Worm (Caenorhabditis elegans) whole organism, mixed stage, embryonic: ENCODE results near the gene C47A10.16.

ENCODE experiments used
- M03D4.4 ChIP-seq: sonication (generic microtip); optimal IDR thresholded peaks from 2 replicates; lab custom pipeline; 2017; ENCODE audit warnings: mild to moderate bottlenecking, missing genetic modification characterization, missing compliant biosample characterization
- bed-3 ChIP-seq: fragments of 200-800 bp; sonication (Bioruptor generic); optimal IDR thresholded peaks from 3 replicates; lab custom pipeline; 2018; ENCODE audit warnings: mild to moderate bottlenecking, missing genetic modification characterization, moderate library complexity, missing compliant biosample characterization
- blmp-1 ChIP-seq: fragments of 150-350 bp; optimal IDR thresholded peaks from 2 replicates; lab custom pipeline; 2014; ENCODE audit warnings: missing biosample characterization, missing genetic modification characterization
- ceh-39 ChIP-seq: fragments of 150-350 bp; optimal IDR thresholded peaks from 2 replicates; lab custom pipeline; 2014; ENCODE audit warnings: missing biosample characterization, missing genetic modification characterization
- ceh-43 ChIP-seq: fragments of 200-800 bp; sonication (Bioruptor generic); optimal IDR thresholded peaks from 2 replicates; lab custom pipeline; 2018; ENCODE audit warnings: mild to moderate bottlenecking, missing genetic modification characterization, moderate library complexity, missing compliant biosample characterization
- ceh-83 ChIP-seq: fragments of 200-800 bp; sonication (Bioruptor generic); optimal IDR thresholded peaks from 2 replicates; lab custom pipeline; 2018; ENCODE audit warnings: mild to moderate bottlenecking, missing genetic modification characterization, missing compliant biosample characterization
- ces-1 ChIP-seq: fragments of 150-350 bp; optimal IDR thresholded peaks from 2 replicates; lab custom pipeline; 2014; ENCODE audit warnings: missing biosample characterization, missing genetic modification reagents, missing genetic modification characterization
- cnd-1 ChIP-seq: fragments of 200-800 bp; sonication (Bioruptor generic); optimal IDR thresholded peaks from 2 replicates; lab custom pipeline; 2018; ENCODE audit warnings: mild to moderate bottlenecking, missing genetic modification characterization, missing compliant biosample characterization
- drap-1 ChIP-seq: fragments of 200-800 bp; sonication (Bioruptor generic); optimal IDR thresholded peaks from 3 replicates; lab custom pipeline; 2018; ENCODE audit warnings: mild to moderate bottlenecking, missing genetic modification characterization, missing compliant biosample characterization
- elt-1 ChIP-seq: sonication (generic microtip); optimal IDR thresholded peaks from 2 replicates; lab custom pipeline; 2017; ENCODE audit warnings: missing genetic modification characterization, mild to moderate bottlenecking, missing compliant biosample characterization, antibody characterized with exemption, moderate library complexity, borderline replicate concordance; ENCODE audit not compliant: insufficient read depth
- elt-3 ChIP-seq: fragments of 150-350 bp; optimal IDR thresholded peaks from 2 replicates; lab custom pipeline; 2014; ENCODE audit warnings: missing biosample characterization, missing genetic modification characterization
- flh-1 ChIP-seq: fragments of 200-800 bp; sonication (Bioruptor generic); optimal IDR thresholded peaks from 2 replicates; lab custom pipeline; 2018; ENCODE audit warnings: mild to moderate bottlenecking, missing genetic modification characterization, moderate library complexity, missing compliant biosample characterization
- ham-2 ChIP-seq: fragments of 200-800 bp; sonication (Bioruptor generic); optimal IDR thresholded peaks from 2 replicates; lab custom pipeline; 2018; ENCODE audit warnings: mild to moderate bottlenecking, missing genetic modification characterization, missing compliant biosample characterization
- lin-13 ChIP-seq: fragments of 150-350 bp; optimal IDR thresholded peaks from 2 replicates; lab custom pipeline; 2014; ENCODE audit warnings: missing biosample characterization, missing genetic modification characterization
- lsy-2 ChIP-seq: fragments of 150-350 bp; optimal IDR thresholded peaks from 2 replicates; lab custom pipeline; 2014; ENCODE audit warnings: missing biosample characterization, missing genetic modification characterization
- mab-5 ChIP-seq: fragments of 150-350 bp; optimal IDR thresholded peaks from 2 replicates; lab custom pipeline; 2014; ENCODE audit warnings: missing biosample characterization, missing genetic modification characterization
- mep-1 ChIP-seq: fragments of 150-350 bp; optimal IDR thresholded peaks from 2 replicates; lab custom pipeline; 2017; ENCODE audit warnings: missing biosample characterization, missing genetic modification reagents, missing genetic modification characterization, inconsistent platforms
- mls-2 ChIP-seq: sonication (generic microtip); optimal IDR thresholded peaks from 2 replicates; lab custom pipeline; 2016; ENCODE audit warnings: mild to moderate bottlenecking, missing genetic modification characterization, moderate library complexity, missing compliant biosample characterization
- nhr-12 ChIP-seq: fragments of 150-350 bp; optimal IDR thresholded peaks from 2 replicates; lab custom pipeline; 2014; ENCODE audit warnings: missing biosample characterization, missing genetic modification characterization
- nhr-2 ChIP-seq: fragments of 150-350 bp; optimal IDR thresholded peaks from 2 replicates; lab custom pipeline; 2014; ENCODE audit warnings: missing biosample characterization, missing genetic modification characterization
- nhr-237 ChIP-seq: fragments of 150-350 bp; optimal IDR thresholded peaks from 2 replicates; lab custom pipeline; 2014; ENCODE audit warnings: missing biosample characterization, missing genetic modification characterization
- nhr-28 ChIP-seq: fragments of 150-350 bp; optimal IDR thresholded peaks from 2 replicates; lab custom pipeline; 2014; ENCODE audit warnings: missing biosample characterization, missing genetic modification characterization
- nhr-76 ChIP-seq: sonication (generic microtip); optimal IDR thresholded peaks from 2 replicates; lab custom pipeline; 2017; ENCODE audit warnings: missing biosample characterization, missing genetic modification characterization
- pha-4 ChIP-seq: fragments of 150-350 bp; optimal IDR thresholded peaks from 2 replicates; lab custom pipeline; 2018; ENCODE audit warnings: missing biosample characterization, missing genetic modification reagents, missing genetic modification characterization
- sem-2 ChIP-seq: fragments of 200-800 bp; sonication (Bioruptor generic); optimal IDR thresholded peaks from 2 replicates; lab custom pipeline; 2018; ENCODE audit warnings: mild to moderate bottlenecking, missing genetic modification characterization, missing compliant biosample characterization
- snpc-4 ChIP-seq: fragments of 150-350 bp; optimal IDR thresholded peaks from 2 replicates; lab custom pipeline; 2014; ENCODE audit warnings: missing biosample characterization, missing genetic modification characterization
- sptf-1 ChIP-seq: sonication (generic microtip); optimal IDR thresholded peaks from 2 replicates; lab custom pipeline; 2017; ENCODE audit warnings: mild to moderate bottlenecking, missing genetic modification characterization, moderate library complexity, missing compliant biosample characterization
- tbx-8 ChIP-seq: fragments of 200-800 bp; sonication (Bioruptor generic); optimal IDR thresholded peaks from 2 replicates; lab custom pipeline; 2018; ENCODE audit warnings: mild to moderate bottlenecking, missing genetic modification characterization, moderate library complexity, missing compliant biosample characterization
- unc-120 ChIP-seq: sonication (generic microtip); optimal IDR thresholded peaks from 2 replicates; lab custom pipeline; 2017; ENCODE audit warnings: missing genetic modification characterization, missing compliant biosample characterization; ENCODE audit not compliant: poor library complexity, severe bottlenecking
- unc-39 ChIP-seq: fragments of 150-350 bp; optimal IDR thresholded peaks from 2 replicates; lab custom pipeline; 2014; ENCODE audit warnings: missing biosample characterization, missing genetic modification characterization
- unc-62 ChIP-seq: fragments of 150-350 bp; optimal IDR thresholded peaks from 2 replicates; lab custom pipeline; 2014; ENCODE audit warnings: missing biosample characterization, missing genetic modification reagents, missing genetic modification characterization
- zip-8 ChIP-seq: fragments of 150-350 bp; optimal IDR thresholded peaks from 2 replicates; lab custom pipeline; 2014; ENCODE audit warnings: missing biosample characterization, missing genetic modification characterization
- ztf-11 ChIP-seq: fragments of 150-350 bp; optimal IDR thresholded peaks from 2 replicates; lab custom pipeline; 2014; ENCODE audit warnings: missing biosample characterization, missing genetic modification characterization

The C47A10.16 gene

DNA sequence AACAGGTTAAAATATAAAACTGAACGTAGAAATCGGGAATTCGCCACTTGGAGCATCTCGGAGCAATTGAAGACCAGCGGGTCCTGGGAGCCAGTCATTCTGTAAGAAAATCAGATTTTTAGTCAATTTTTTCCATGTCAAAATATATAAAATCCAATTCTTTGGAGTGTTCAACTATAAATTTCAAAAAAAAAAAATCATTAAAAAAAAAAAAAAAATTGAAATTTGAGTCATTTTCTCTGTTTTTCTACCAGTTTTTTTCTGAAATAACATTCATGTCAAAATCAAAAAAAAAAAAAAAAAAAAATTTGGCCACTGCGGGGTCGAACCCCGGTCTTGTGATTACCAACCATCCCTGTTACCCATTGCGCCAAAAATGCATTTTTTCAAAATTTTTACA lies 18.6 kb upstream of the C47A10.16 start, which contains the start of gene srab-12:
TSS of gene srab-12 (minus strand) at position 101 of the 400 bp plus-strand sequence.
- no peak for TF ChIP-seq bed-3 (GFP tag; lab: Kevin White, UChicago)
- TF ChIP-seq M03D4.4: no peak
- no peak for TF ChIP-seq ceh-83 (GFP tag; lab: Kevin White, UChicago)
- TF ChIP-seq mab-5 (tag; lab: Kevin White, UChicago): no peak
- no peak for TF ChIP-seq mls-2 (tag; lab: Kevin White, UChicago)
- no peak for TF ChIP-seq flh-1 (GFP tag; lab: Kevin White, UChicago)
- no peak for TF ChIP-seq lsy-2 (tag; lab: Kevin White, UChicago)

DNA sequence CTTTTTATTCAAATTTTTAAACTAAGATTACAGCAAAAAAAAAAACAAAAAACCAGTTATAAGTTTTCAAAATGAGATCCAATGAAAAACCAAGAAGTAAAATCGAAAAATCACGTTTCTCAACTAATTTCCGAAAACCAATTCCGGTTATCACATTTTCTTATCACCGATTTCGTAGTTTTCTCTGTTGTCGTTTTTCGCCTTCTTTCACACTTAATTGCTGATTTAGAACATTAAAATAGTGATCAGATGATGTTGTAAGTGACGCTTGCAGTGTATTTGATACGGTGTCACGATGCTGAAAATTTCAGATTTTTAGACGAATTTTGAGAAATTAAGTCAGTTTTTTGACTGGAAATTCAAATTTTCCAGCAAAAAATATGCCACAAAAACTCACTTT lies 15.3 kb upstream of the C47A10.16 start:
- TF ChIP-seq lin-13 (tag; lab: Kevin White, UChicago) (no peak), ces-1 (no peak), ztf-11 (no peak), blmp-1 (tag; lab: Kevin White, UChicago) (no peak), ceh-83 (GFP tag; lab: Kevin White, UChicago) (no peak), ceh-39 (tag; lab: Kevin White, UChicago) (no peak), bed-3 (GFP tag; lab: Kevin White, UChicago) (no peak), nhr-2 (no peak), zip-8 (tag; lab: Kevin White, UChicago) (no peak), mls-2 (tag; lab: Kevin White, UChicago) (no peak), sptf-1 (no peak), elt-1 (tag; lab: Kevin White, UChicago) (no peak), sem-2 (GFP tag; lab: Kevin White, UChicago) (no peak), nhr-12 (no peak), pha-4 (no peak), ceh-43 (GFP tag; lab: Kevin White, UChicago) (no peak), nhr-76 (no peak), mab-5 (tag; lab: Kevin White, UChicago) (no peak)
- TF ChIP-seq, all 35 proteins: peak for 0

DNA sequence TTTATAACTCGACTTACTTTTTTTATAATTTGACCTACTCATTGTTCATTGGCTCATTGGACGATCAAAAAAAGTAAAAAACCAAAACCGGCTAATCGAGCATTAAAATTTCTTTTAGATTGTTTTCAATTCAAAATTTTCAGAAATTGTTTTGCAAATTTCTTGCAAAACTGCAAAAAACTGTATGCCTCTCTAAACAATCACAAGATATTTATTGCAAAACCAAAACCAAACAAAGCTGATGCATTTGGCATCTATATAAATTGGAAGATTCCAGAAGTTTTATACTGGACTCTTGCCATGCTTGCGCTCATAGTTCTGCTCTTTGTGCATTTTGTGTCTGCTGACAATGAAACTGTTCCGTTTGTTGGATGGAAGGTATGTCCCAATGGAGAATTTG lies 12.6 kb upstream of the C47A10.16 start, which contains the start of gene C47A10.12:
TSS of gene C47A10.12 (plus strand) at position 301 of the 400 bp plus-strand sequence.
- TF ChIP-seq cnd-1 (tag; lab: Kevin White, UChicago) (no peak), mep-1 (no peak), lsy-2 (tag; lab: Kevin White, UChicago) (no peak), zip-8 (tag; lab: Kevin White, UChicago) (no peak), M03D4.4 (no peak), mab-5 (tag; lab: Kevin White, UChicago) (no peak)

- TF ChIP-seq snpc-4 (tag; lab: Kevin White, UChicago): no peak
- TF ChIP-seq flh-1 (GFP tag; lab: Kevin White, UChicago): no peak
- TF ChIP-seq M03D4.4: no peak
- no peak for TF ChIP-seq ham-2
- no peak for TF ChIP-seq mab-5 (tag; lab: Kevin White, UChicago)
- TF ChIP-seq mep-1: no peak
- TF ChIP-seq unc-120 (tag; lab: Kevin White, UChicago): no peak
- TF ChIP-seq bed-3 (GFP tag; lab: Kevin White, UChicago): no peak
- TF ChIP-seq elt-3 (tag; lab: Kevin White, UChicago): no peak
- no peak for TF ChIP-seq lin-13 (tag; lab: Kevin White, UChicago)
- no peak for TF ChIP-seq drap-1 (GFP tag; lab: Kevin White, UChicago)
- no peak for TF ChIP-seq mls-2 (tag; lab: Kevin White, UChicago)
- no peak for TF ChIP-seq unc-39 (tag; lab: Kevin White, UChicago)
- no peak for TF ChIP-seq ceh-39 (tag; lab: Kevin White, UChicago)
- TF ChIP-seq pha-4: no peak
- TF ChIP-seq blmp-1 (tag; lab: Kevin White, UChicago): no peak
- TF ChIP-seq nhr-28 (tag; lab: Kevin White, UChicago): no peak
- TF ChIP-seq ztf-11: no peak
Measured at ce11 chrV:17777127-17777526, 12.2 kb upstream of the C47A10.16 start, which contains the start of gene ddo-1. Gene ddo-1 (minus strand): TSS chrV:17777227.

- no peak for TF ChIP-seq tbx-8 (GFP tag; lab: Kevin White, UChicago)
- TF ChIP-seq unc-39 (tag; lab: Kevin White, UChicago): no peak
- TF ChIP-seq elt-1 (tag; lab: Kevin White, UChicago): no peak
- TF ChIP-seq sptf-1: no peak
- no peak for TF ChIP-seq ceh-83 (GFP tag; lab: Kevin White, UChicago)
- TF ChIP-seq lin-13 (tag; lab: Kevin White, UChicago): no peak
- no peak for TF ChIP-seq mep-1
- no peak for TF ChIP-seq zip-8 (tag; lab: Kevin White, UChicago)
- no peak for TF ChIP-seq nhr-2
- no peak for TF ChIP-seq pha-4
- TF ChIP-seq ceh-43 (GFP tag; lab: Kevin White, UChicago): no peak
- TF ChIP-seq mab-5 (tag; lab: Kevin White, UChicago): no peak
- TF ChIP-seq nhr-28 (tag; lab: Kevin White, UChicago): no peak
- TF ChIP-seq bed-3 (GFP tag; lab: Kevin White, UChicago): no peak
- TF ChIP-seq unc-62 (GFP tag; lab: Kevin White, UChicago): no peak
- TF ChIP-seq ztf-11: no peak
- no peak for TF ChIP-seq nhr-237 (tag; lab: Kevin White, UChicago)
- no peak for TF ChIP-seq cnd-1 (tag; lab: Kevin White, UChicago)
Measured at ce11 chrV:17773108-17773507, 8.1 kb upstream of the C47A10.16 start, which contains the start of gene sre-21. Gene sre-21 (minus strand): TSS chrV:17773208.
